Worm (Caenorhabditis elegans) whole organism, L1 larva: ENCODE measurements around the gene prkl-1.

Source experiments
- ama-1 ChIP-seq: fragments of 150-350 bp; optimal IDR thresholded peaks from 2 replicates; lab custom pipeline; 2014
- ceh-82 ChIP-seq, 3 experiments: fragments of 150-350 bp in 1 of 3; sonication (generic microtip) in 2 of 3; optimal IDR thresholded peaks; 2 replicates each; lab custom pipeline; 2014 to 2017; ENCODE audit warnings: missing biosample characterization in 3 of 3, missing genetic modification characterization in 3 of 3
- lin-35 ChIP-seq, 2 experiments: fragments of 150-350 bp; optimal IDR thresholded peaks; 2 replicates each; lab custom pipeline; 2014; ENCODE audit warnings: missing biosample characterization in 2 of 2, missing genetic modification characterization in 2 of 2, missing genetic modification reagents in 2 of 2
- nhr-71 ChIP-seq: sonication (generic microtip); optimal IDR thresholded peaks from 2 replicates; lab custom pipeline; 2016; ENCODE audit warnings: mild to moderate bottlenecking, missing genetic modification characterization, moderate library complexity, missing compliant biosample characterization
- nhr-76 ChIP-seq: sonication (generic microtip); optimal IDR thresholded peaks from 2 replicates; lab custom pipeline; 2017; ENCODE audit warnings: missing biosample characterization, missing genetic modification characterization
- nhr-84 ChIP-seq: sonication (generic microtip); optimal IDR thresholded peaks from 2 replicates; lab custom pipeline; 2017; ENCODE audit warnings: missing biosample characterization, missing genetic modification characterization
- unc-62 ChIP-seq: fragments of 150-350 bp; optimal IDR thresholded peaks from 2 replicates; lab custom pipeline; 2014; ENCODE audit warnings: missing biosample characterization, missing genetic modification reagents, missing genetic modification characterization
- ztf-11 ChIP-seq, 2 experiments: sonication (generic microtip); optimal IDR thresholded peaks; 2 replicates each; lab custom pipeline; 2016 to 2017; ENCODE audit warnings: missing genetic modification characterization in 2 of 2, missing biosample characterization in 1 of 2, missing compliant biosample characterization in 1 of 2

- TF ChIP-seq nhr-84 (tag; lab: Kevin White, UChicago) (no peak), ceh-82 (tag; optimal IDR thresholded peaks at IDR 0.05; lab: Kevin White, UChicago) (no peak), nhr-71 (no peak), ama-1 (lab: Kevin White, UChicago) (no peak), unc-62 (no peak), ztf-11 (tag; optimal IDR thresholded peaks at IDR 0.05; lab: Kevin White, UChicago) (no peak), nhr-76 (tag; lab: Kevin White, UChicago) (no peak), lin-35 (GFP tag; optimal IDR thresholded peaks at IDR 0.05; lab: Kevin White, UChicago) (no peak)
Observed at ce11 chrIV:6941101-6941500, 45.6 kb downstream of the prkl-1 start.
